Fruit fly (Drosophila melanogaster) whole organism: ENCODE data around the gene Sdr.

ENCODE experiments used
- CG8478 ChIP-seq: fragments of >200 bp; optimal IDR thresholded peaks from 2 replicates; lab custom pipeline; 2018; ENCODE audit warnings: inconsistent platforms
- Dll ChIP-seq: fragments of >200 bp; optimal IDR thresholded peaks from 2 replicates; lab custom pipeline; 2017
- EcR ChIP-seq, 2 experiments: fragments of >200 bp; optimal IDR thresholded peaks; 2 replicates each; lab custom pipeline; 2017; ENCODE audit warnings: missing biosample characterization in 2 of 2, missing genetic modification characterization in 2 of 2, missing genetic modification reagents in 2 of 2
- pan ChIP-seq: fragments of >200 bp; optimal IDR thresholded peaks from 2 replicates; lab custom pipeline; 2017
- psq ChIP-seq: fragments of >200 bp; optimal IDR thresholded peaks from 2 replicates; lab custom pipeline; 2017
- usp ChIP-seq: fragments of >200 bp; optimal IDR thresholded peaks from 2 replicates; lab custom pipeline; 2017; ENCODE audit warnings: missing biosample characterization, missing genetic modification characterization, mixed read lengths

Gene Sdr

DNA sequence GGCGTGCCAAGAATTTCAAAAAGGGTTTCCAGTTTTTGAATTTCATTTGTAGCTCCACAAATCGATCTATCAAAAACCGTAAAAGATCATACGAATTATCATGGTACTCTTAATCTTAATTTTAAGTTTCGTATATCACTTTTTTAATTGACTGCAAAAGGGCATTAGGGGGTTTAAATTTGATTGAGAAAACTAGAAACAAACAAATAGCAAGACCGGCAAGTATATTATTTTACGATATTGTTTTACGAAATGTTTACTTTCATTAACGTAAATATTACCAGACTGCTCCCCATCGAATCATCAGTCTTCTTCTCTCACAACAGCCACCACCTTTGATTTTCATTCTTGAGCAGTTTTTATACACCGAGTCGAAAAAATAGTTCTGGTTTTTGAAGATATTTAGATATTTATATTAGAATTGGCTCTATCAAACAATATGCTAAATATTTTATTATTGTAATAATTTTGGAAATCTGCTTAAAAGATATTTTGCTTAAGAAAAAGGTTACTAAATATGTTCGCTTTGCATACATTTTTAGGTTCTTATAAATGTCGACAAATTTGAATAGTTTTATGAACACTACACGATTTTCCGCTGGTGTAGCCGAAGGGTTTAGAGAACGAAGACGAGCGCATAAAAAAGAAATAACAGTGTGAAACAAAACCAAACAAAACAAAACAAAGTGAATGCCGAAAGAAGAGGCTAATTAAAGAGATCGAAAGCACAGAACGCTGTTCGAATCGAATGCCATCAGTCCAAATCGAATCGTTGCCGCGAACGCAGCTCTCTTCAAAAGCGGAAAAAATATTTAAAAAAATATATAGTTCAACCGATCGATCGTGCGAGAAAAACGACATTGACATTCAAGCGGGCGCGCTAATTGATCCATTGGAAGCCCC is at the start of gene Sdr:
Sdr (plus strand) TSS at position 702 of the 903 bp plus-strand sequence.
- TF ChIP-seq CG8478 (no peak), Dll (no peak), EcR (GFP tag; optimal IDR thresholded peaks at IDR 0.05; lab: Kevin White, UChicago) (no peak), usp (GFP tag; lab: Kevin White, UChicago) (no peak), pan (no peak)

- TF ChIP-seq pan (no peak), psq (lab: Kevin White, UChicago) (no peak), EcR (GFP tag; optimal IDR thresholded peaks at IDR 0.05; lab: Kevin White, UChicago) (no peak), CG8478 (no peak), Dll (no peak), usp (GFP tag; lab: Kevin White, UChicago) (no peak)
Measured at dm6 chr3R:14873345-14873744, 45.1 kb upstream of the Sdr start.

DNA sequence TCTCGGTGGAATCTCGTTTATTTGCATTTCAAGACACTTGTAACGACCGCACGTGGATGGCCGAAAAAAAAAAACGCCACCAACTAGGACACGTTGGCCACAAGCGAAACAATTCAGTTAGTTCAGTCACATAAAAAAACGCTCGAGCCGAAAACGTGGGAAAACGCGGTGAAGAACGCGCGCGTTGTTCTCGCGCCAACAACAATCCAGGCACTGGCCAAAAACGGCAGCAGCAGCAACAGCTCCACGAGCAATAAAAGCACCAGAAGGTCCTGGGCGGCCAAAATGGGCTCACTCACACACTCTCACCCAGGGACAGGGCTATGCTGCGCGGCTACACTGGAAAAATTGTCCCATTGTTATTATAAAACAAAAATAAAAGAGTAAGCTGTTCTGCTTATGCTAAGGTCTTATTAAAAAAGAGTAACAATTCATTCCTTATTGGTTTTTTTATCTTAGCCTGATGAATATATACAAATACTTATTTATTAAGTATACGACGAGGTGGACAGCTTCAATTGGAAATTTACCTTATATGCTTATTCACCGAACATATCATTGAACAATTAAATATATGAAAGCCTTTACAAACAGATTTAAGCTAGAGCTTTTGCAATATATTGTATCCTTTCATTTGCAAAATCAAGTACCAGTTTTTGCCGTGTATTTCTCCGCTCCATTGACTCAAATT is 43.0 kb upstream of the Sdr start, which contains the start of gene btsz:
btsz (minus strand) TSS at position 215 of the 691 bp plus-strand sequence.
- TF ChIP-seq psq (lab: Kevin White, UChicago): no peak
- no peak for TF ChIP-seq CG8478

DNA sequence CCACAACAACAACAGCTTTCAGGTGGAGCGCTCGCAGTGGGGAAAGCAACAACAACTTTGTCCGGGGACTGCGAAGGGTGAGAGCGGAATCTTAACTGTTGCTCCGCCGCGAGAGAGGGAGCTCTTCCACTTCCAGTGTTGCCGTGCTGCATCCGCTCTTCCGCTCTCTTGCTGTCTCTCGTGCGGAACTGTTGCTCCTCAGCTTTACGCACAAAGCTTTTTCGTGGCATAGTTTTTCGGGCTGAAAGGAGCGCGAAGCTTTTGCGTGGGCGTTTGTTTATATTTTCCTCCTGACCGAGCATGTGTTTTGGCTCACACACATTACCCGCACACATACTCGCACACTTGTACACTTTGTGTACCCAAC is 42.5 kb upstream of the Sdr start:
- TF ChIP-seq Dll (no peak), usp (GFP tag; lab: Kevin White, UChicago) (no peak), CG8478 (no peak), psq (lab: Kevin White, UChicago) (no peak), pan (no peak), EcR (GFP tag; optimal IDR thresholded peaks at IDR 0.05; lab: Kevin White, UChicago) (no peak)

dm6 chr3R:14878145-14878544 is 40.3 kb upstream of the Sdr start:
- TF ChIP-seq pan: no peak
- no peak for TF ChIP-seq EcR (GFP tag; optimal IDR thresholded peaks at IDR 0.05; lab: Kevin White, UChicago)
- TF ChIP-seq usp (GFP tag; lab: Kevin White, UChicago): no peak
- TF ChIP-seq Dll: no peak
- TF ChIP-seq CG8478: no peak
- TF ChIP-seq psq (lab: Kevin White, UChicago): no peak

DNA sequence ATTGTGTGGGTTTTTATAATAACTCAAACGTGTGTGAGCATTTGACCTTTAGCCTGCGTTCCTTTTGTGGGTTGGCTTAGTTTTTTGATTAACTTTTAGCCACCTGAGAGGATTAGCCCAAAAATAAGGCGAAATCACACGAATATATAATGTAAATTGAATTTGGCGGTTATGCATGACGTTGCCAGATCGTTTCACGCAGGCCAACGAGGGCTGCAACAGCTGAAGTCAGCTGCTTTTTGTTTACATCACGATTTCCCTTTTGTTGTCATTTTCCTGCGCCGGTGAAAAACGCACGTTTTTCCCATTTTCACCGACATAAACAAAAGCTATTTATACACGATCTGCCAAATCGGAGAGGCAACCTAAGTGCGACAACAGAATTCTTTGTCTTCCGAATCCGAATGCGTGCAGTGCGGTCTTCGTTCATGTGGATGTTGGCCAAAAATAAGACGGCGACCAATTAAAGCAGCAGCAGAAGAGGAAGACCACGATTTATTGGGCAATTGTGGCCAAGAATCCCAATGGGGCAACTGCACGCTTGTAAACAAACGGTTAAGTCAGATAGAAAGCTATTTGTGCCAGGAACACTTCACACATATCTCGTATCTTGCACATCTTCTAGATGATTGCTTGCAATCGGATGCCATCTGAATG is 39.1 kb upstream of the Sdr start, which contains the start of gene CG3631:
CG3631 (plus strand) TSS at position 251 of the 657 bp plus-strand sequence.
- TF ChIP-seq Dll (no peak), psq (lab: Kevin White, UChicago) (no peak), CG8478 (no peak), EcR (GFP tag; optimal IDR thresholded peaks at IDR 0.05; lab: Kevin White, UChicago) (no peak), pan (no peak), usp (GFP tag; lab: Kevin White, UChicago) (no peak)

dm6 chr3R:14880861-14881260 is 37.6 kb upstream of the Sdr start:
- no peak for TF ChIP-seq EcR (GFP tag; optimal IDR thresholded peaks at IDR 0.05; lab: Kevin White, UChicago)
- TF ChIP-seq Dll: no peak
- TF ChIP-seq CG8478: no peak
- TF ChIP-seq pan: no peak
- TF ChIP-seq usp (GFP tag; lab: Kevin White, UChicago): no peak
- TF ChIP-seq psq (lab: Kevin White, UChicago): no peak

dm6 chr3R:14886011-14886534 is 32.4 kb upstream of the Sdr start, which contains the start of the genes Rrp6, CG33331 and CG33332:
Gene Rrp6 (minus strand): TSS chr3R:14886246.
Gene CG33331 (plus strand): TSS chr3R:14886456.
Gene CG33332 (plus strand): TSS chr3R:14886456.
- no peak for TF ChIP-seq psq (lab: Kevin White, UChicago)
- no peak for TF ChIP-seq Dll
- TF ChIP-seq pan: no peak
- TF ChIP-seq EcR (GFP tag; optimal IDR thresholded peaks at IDR 0.05; lab: Kevin White, UChicago): no peak

DNA sequence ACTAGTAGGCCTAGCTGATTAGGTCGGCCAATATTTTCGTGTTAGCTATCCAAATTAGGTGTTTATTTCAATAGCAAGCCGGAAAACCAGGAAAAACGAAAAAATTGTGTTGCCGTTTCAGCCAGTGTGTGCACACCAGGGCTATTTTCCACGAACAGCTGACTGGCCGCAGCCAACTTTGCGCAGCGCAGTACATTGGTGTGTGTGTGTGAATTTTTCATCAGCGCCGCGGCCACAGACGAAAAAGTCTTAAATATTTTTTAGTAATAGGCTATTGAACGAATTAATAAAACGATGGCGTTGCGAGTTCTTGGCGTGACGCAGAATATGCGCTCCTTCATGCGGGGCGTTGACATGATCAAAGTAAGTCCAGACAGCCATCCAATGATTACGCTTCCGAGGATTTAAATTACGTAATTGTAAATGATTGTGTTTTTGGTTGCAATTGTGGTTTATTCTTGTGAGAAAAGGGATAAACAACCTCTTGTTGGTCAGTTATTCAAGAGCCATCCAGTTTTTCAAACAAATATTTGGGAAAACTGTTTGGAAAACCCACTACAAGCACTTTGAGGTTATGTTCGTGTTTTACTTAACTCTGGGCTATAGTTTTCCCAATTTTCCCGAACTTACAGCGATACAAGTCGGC is 28.2 kb upstream of the Sdr start, which contains the start of the genes CycC and UQCR-C1:
CycC (minus strand) TSS at position 142 of the 646 bp plus-strand sequence.
UQCR-C1 (plus strand) TSS at position 168 of the 646 bp plus-strand sequence.
- TF ChIP-seq psq (lab: Kevin White, UChicago) (no peak), EcR (GFP tag; optimal IDR thresholded peaks at IDR 0.05; lab: Kevin White, UChicago) (no peak), Dll (no peak), pan (no peak)

dm6 chr3R:14893791-14894782 is 24.3 kb upstream of the Sdr start, which contains the start of gene Dph2:
Gene Dph2 (minus strand): TSS chr3R:14893954.
- no peak for TF ChIP-seq usp (GFP tag; lab: Kevin White, UChicago)
- TF ChIP-seq CG8478: no peak

DNA sequence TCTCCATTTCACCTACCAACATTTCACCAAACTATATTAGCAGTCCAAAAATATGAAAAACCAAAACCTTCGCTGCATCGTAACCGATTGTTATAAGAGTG is 23.8 kb upstream of the Sdr start, which contains the start of gene CG14860:
CG14860 (plus strand) TSS at position 2 of the 101 bp plus-strand sequence.
- TF ChIP-seq psq (lab: Kevin White, UChicago): no peak
- no peak for TF ChIP-seq pan
- TF ChIP-seq CG8478: no peak
- TF ChIP-seq EcR (GFP tag; optimal IDR thresholded peaks at IDR 0.05; lab: Kevin White, UChicago): no peak
- no peak for TF ChIP-seq usp (GFP tag; lab: Kevin White, UChicago)
- TF ChIP-seq Dll: no peak
